Fruit fly (Drosophila melanogaster) whole organism, prepupa: ENCODE results near the gene CG43400.

ENCODE experiments used
- Blimp-1 ChIP-seq: fragments of 200-800 bp; sonication (Bioruptor generic); optimal IDR thresholded peaks from 3 replicates; lab custom pipeline; 2017; ENCODE audit warnings: missing biosample characterization, missing genetic modification characterization, mild to moderate bottlenecking, moderate library complexity, missing genetic modification reagents
- CG10631 ChIP-seq: fragments of 200-800 bp; sonication (Bioruptor generic); optimal IDR thresholded peaks from 2 replicates; lab custom pipeline; 2016; ENCODE audit warnings: missing biosample characterization, missing genetic modification characterization
- CG10669 ChIP-seq: fragments of 200-800 bp; sonication (Bioruptor generic); optimal IDR thresholded peaks from 3 replicates; lab custom pipeline; 2018; ENCODE audit warnings: missing biosample characterization, mild to moderate bottlenecking, missing genetic modification characterization, moderate library complexity
- CG11294 ChIP-seq: fragments of 200-800 bp; sonication (Bioruptor generic); IDR thresholded peaks from 2 replicates; pipeline ENCODE4 v1.3.6; 2022; ENCODE audit warnings: missing biosample characterization, missing genetic modification characterization
- CG11762 ChIP-seq: fragments of 200-800 bp; sonication (Bioruptor generic); optimal IDR thresholded peaks from 3 replicates; lab custom pipeline; 2016; ENCODE audit warnings: missing biosample characterization, missing genetic modification characterization; ENCODE audit not compliant: insufficient read depth
- CG11902 ChIP-seq: fragments of 200-800 bp; sonication (Bioruptor generic); optimal IDR thresholded peaks from 3 replicates; lab custom pipeline; 2016; ENCODE audit warnings: missing biosample characterization, missing genetic modification characterization
- CG16779 ChIP-seq: fragments of 200-800 bp; sonication (Bioruptor generic); optimal IDR thresholded peaks from 3 replicates; lab custom pipeline; 2017; ENCODE audit warnings: missing biosample characterization, mild to moderate bottlenecking, missing genetic modification characterization
- CG31627 ChIP-seq: fragments of 200-800 bp; sonication (Bioruptor generic); optimal IDR thresholded peaks from 3 replicates; lab custom pipeline; 2016; ENCODE audit warnings: missing biosample characterization, missing genetic modification characterization
- CG32006 ChIP-seq: fragments of 200-800 bp; sonication (Bioruptor generic); optimal IDR thresholded peaks from 3 replicates; lab custom pipeline; 2017; ENCODE audit warnings: missing biosample characterization, mild to moderate bottlenecking, missing genetic modification characterization
- CG34406 ChIP-seq: fragments of 200-800 bp; sonication (Bioruptor generic); optimal IDR thresholded peaks from 3 replicates; lab custom pipeline; 2016; ENCODE audit warnings: missing biosample characterization, missing genetic modification characterization
- CG3919 ChIP-seq: fragments of 200-800 bp; sonication (Bioruptor generic); optimal IDR thresholded peaks from 3 replicates; lab custom pipeline; 2016; ENCODE audit warnings: missing biosample characterization, missing genetic modification characterization
- CG6163 ChIP-seq: fragments of 200-800 bp; sonication (Bioruptor generic); IDR thresholded peaks from 3 replicates; pipeline ENCODE4 v1.3.6; 2022; ENCODE audit warnings: missing biosample characterization, missing genetic modification characterization
- CG6276 ChIP-seq: fragments of 200-800 bp; sonication (Bioruptor generic); optimal IDR thresholded peaks from 2 replicates; lab custom pipeline; 2017; ENCODE audit warnings: missing biosample characterization, mild to moderate bottlenecking, missing genetic modification characterization
- CG6792 ChIP-seq: fragments of 200-800 bp; sonication (Bioruptor generic); optimal IDR thresholded peaks from 3 replicates; lab custom pipeline; 2016; ENCODE audit warnings: missing biosample characterization, missing genetic modification characterization
- CG6808 ChIP-seq: fragments of 200-800 bp; sonication (Bioruptor generic); optimal IDR thresholded peaks from 3 replicates; lab custom pipeline; 2017; ENCODE audit warnings: missing biosample characterization, missing genetic modification characterization, mild to moderate bottlenecking, moderate library complexity, missing genetic modification reagents
- CG6854 ChIP-seq: fragments of 200-800 bp; sonication (Bioruptor generic); optimal IDR thresholded peaks from 2 replicates; lab custom pipeline; 2017; ENCODE audit warnings: missing biosample characterization, mild to moderate bottlenecking, missing genetic modification characterization
- CG7368 ChIP-seq: fragments of 200-800 bp; sonication (Bioruptor generic); optimal IDR thresholded peaks from 3 replicates; lab custom pipeline; 2016; ENCODE audit warnings: missing biosample characterization, missing genetic modification characterization
- CG8119 ChIP-seq: fragments of 200-800 bp; sonication (Bioruptor generic); IDR thresholded peaks from 3 replicates; pipeline ENCODE4 v1.3.6; 2022; ENCODE audit warnings: missing biosample characterization, missing genetic modification characterization
- CG8319 ChIP-seq: fragments of 200-800 bp; sonication (Bioruptor generic); optimal IDR thresholded peaks from 3 replicates; lab custom pipeline; 2016; ENCODE audit warnings: missing biosample characterization, missing genetic modification characterization
- CG8632 ChIP-seq: fragments of 200-800 bp; sonication (Bioruptor generic); optimal IDR thresholded peaks from 3 replicates; lab custom pipeline; 2016; ENCODE audit warnings: missing biosample characterization, missing genetic modification characterization
- CG9139 ChIP-seq: fragments of 200-800 bp; sonication (Bioruptor generic); optimal IDR thresholded peaks from 3 replicates; lab custom pipeline; 2017; ENCODE audit warnings: missing biosample characterization, mild to moderate bottlenecking, missing genetic modification characterization
- Eip75B ChIP-seq: fragments of 200-800 bp; sonication (Bioruptor generic); optimal IDR thresholded peaks from 3 replicates; lab custom pipeline; 2016; ENCODE audit warnings: missing biosample characterization, missing genetic modification characterization
- Eip78C ChIP-seq: fragments of 200-800 bp; sonication (Bioruptor generic); peaks from one replicate; lab custom pipeline; 2016; ENCODE audit warnings: missing biosample characterization, missing genetic modification characterization
- Eip93F ChIP-seq: fragments of 200-800 bp; sonication (Bioruptor generic); optimal IDR thresholded peaks from 2 replicates; lab custom pipeline; 2016; ENCODE audit warnings: missing biosample characterization, mild to moderate bottlenecking, missing genetic modification characterization
- Ets96B ChIP-seq: fragments of 200-800 bp; optimal IDR thresholded peaks from 2 replicates; lab custom pipeline; 2019; ENCODE audit warnings: missing biosample characterization, mild to moderate bottlenecking, missing genetic modification characterization, moderate library complexity
- Gug ChIP-seq: fragments of 200-800 bp; sonication (Bioruptor generic); IDR thresholded peaks from 2 replicates; pipeline ENCODE4 v1.3.6; 2022; ENCODE audit warnings: missing biosample characterization, missing genetic modification characterization
- Hr38 ChIP-seq: sonication (Bioruptor generic); optimal IDR thresholded peaks from 2 replicates; lab custom pipeline; 2016; ENCODE audit warnings: missing biosample characterization, missing genetic modification characterization
- Hr39 ChIP-seq: fragments of 200-800 bp; sonication (Bioruptor generic); optimal IDR thresholded peaks from 2 replicates; lab custom pipeline; 2016; ENCODE audit warnings: missing biosample characterization, missing genetic modification characterization
- Hr4 ChIP-seq: fragments of 200-800 bp; sonication (Bioruptor generic); optimal IDR thresholded peaks from 3 replicates; lab custom pipeline; 2016; ENCODE audit warnings: missing biosample characterization, missing genetic modification characterization
- Lpt ChIP-seq: fragments of 200-800 bp; sonication (Bioruptor generic); optimal IDR thresholded peaks from 3 replicates; lab custom pipeline; 2016; ENCODE audit warnings: missing biosample characterization, missing genetic modification characterization
- Smox ChIP-seq: fragments of 200-800 bp; sonication (Bioruptor generic); optimal IDR thresholded peaks from 3 replicates; lab custom pipeline; 2016; ENCODE audit warnings: missing biosample characterization, missing genetic modification characterization
- Sox102F ChIP-seq: fragments of 200-800 bp; sonication (Bioruptor generic); optimal IDR thresholded peaks from 2 replicates; lab custom pipeline; 2016; ENCODE audit warnings: missing biosample characterization, mild to moderate bottlenecking, missing genetic modification characterization
- Sox14 ChIP-seq: fragments of 200-800 bp; sonication (Bioruptor generic); optimal IDR thresholded peaks from 3 replicates; lab custom pipeline; 2016; ENCODE audit warnings: missing biosample characterization, missing genetic modification characterization
- achi ChIP-seq: fragments of 200-800 bp; sonication (Bioruptor generic); optimal IDR thresholded peaks from 3 replicates; lab custom pipeline; 2016; ENCODE audit warnings: missing biosample characterization, missing genetic modification characterization
- acj6 ChIP-seq: fragments of 200-800 bp; sonication (Bioruptor generic); optimal IDR thresholded peaks from 3 replicates; lab custom pipeline; 2016; ENCODE audit warnings: missing biosample characterization, missing genetic modification characterization
- dac ChIP-seq: fragments of 200-800 bp; sonication (Bioruptor generic); optimal IDR thresholded peaks from 2 replicates; lab custom pipeline; 2017; ENCODE audit warnings: missing biosample characterization, mild to moderate bottlenecking, missing genetic modification characterization
- dsx ChIP-seq: fragments of 200-800 bp; optimal IDR thresholded peaks from 3 replicates; lab custom pipeline; 2019; ENCODE audit warnings: missing biosample characterization, mild to moderate bottlenecking, missing genetic modification characterization, moderate library complexity; ENCODE audit not compliant: poor library complexity, severe bottlenecking
- fkh ChIP-seq: fragments of 200-800 bp; sonication (Bioruptor generic); optimal IDR thresholded peaks from 3 replicates; lab custom pipeline; 2017; ENCODE audit warnings: missing biosample characterization, mild to moderate bottlenecking, missing genetic modification characterization, moderate library complexity
- lz ChIP-seq: fragments of 200-800 bp; sonication (Bioruptor generic); optimal IDR thresholded peaks from 3 replicates; lab custom pipeline; 2016; ENCODE audit warnings: missing biosample characterization, missing genetic modification characterization
- net ChIP-seq: fragments of 200-800 bp; sonication (Bioruptor generic); optimal IDR thresholded peaks from 3 replicates; lab custom pipeline; 2016; ENCODE audit warnings: missing biosample characterization, missing genetic modification characterization
- pdm3 ChIP-seq: fragments of 200-800 bp; sonication (Bioruptor generic); optimal IDR thresholded peaks from 3 replicates; lab custom pipeline; 2016; ENCODE audit warnings: missing biosample characterization, missing genetic modification characterization
- salr ChIP-seq, 2 experiments: fragments of 200-800 bp; sonication (Bioruptor generic); optimal IDR thresholded peaks; 3 replicates each; lab custom pipeline; 2016 to 2018; ENCODE audit warnings: missing biosample characterization in 2 of 2, missing genetic modification characterization in 2 of 2, mild to moderate bottlenecking in 1 of 2
- spab ChIP-seq: fragments of 200-800 bp; sonication (Bioruptor generic); optimal IDR thresholded peaks from 2 replicates; lab custom pipeline; 2017; ENCODE audit warnings: missing biosample characterization, mild to moderate bottlenecking, missing genetic modification characterization, missing genetic modification reagents
- ss ChIP-seq, 2 experiments: fragments of 200-800 bp; sonication (Bioruptor generic); optimal IDR thresholded peaks; 2 replicates in 1 of 2; 3 replicates in 1 of 2; lab custom pipeline; 2017 to 2018; ENCODE audit warnings: mild to moderate bottlenecking in 2 of 2, missing biosample characterization in 2 of 2, missing genetic modification characterization in 2 of 2, moderate library complexity in 1 of 2
- svp ChIP-seq: fragments of 200-800 bp; sonication (Bioruptor generic); peaks from one replicate; lab custom pipeline; 2016; ENCODE audit warnings: missing biosample characterization, missing genetic modification characterization
- topi ChIP-seq: fragments of 200-800 bp; sonication (Bioruptor generic); optimal IDR thresholded peaks from 3 replicates; lab custom pipeline; 2016; ENCODE audit warnings: missing biosample characterization, missing genetic modification characterization
- vri ChIP-seq: fragments of 200-800 bp; sonication (Bioruptor generic); optimal IDR thresholded peaks from 3 replicates; lab custom pipeline; 2016; ENCODE audit warnings: missing biosample characterization, mild to moderate bottlenecking, missing genetic modification characterization

CG43400 gene

DNA sequence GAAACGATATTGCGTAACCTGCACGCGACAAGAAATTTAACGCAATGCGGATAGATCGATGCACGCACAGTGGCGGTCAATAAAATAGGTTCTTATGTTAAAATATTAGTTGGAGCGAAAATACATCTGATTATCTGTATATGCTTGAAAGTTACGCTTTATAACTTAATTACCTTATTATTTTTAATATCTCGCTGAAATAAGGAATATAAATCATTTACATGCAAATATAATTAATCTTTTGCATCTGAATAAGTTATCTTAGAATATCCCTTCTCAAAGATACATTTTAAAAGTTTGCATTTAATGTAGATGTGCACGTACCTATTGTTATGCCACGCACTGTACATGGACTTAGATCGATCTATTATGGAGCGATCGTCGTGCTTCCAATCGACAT lies 18.9 kb upstream of the CG43400 start (continued):
- TF ChIP-seq Eip93F (GFP tag; lab: Kevin White, UChicago) (no peak), Ets96B (tag; lab: Kevin White, UChicago) (peak; percentile 76), Smox (GFP tag; lab: Kevin White, UChicago) (peak; percentile 33), Sox102F (GFP tag; lab: Kevin White, UChicago) (no peak), CG8319 (GFP tag; lab: Kevin White, UChicago) (no peak), achi (GFP tag; lab: Kevin White, UChicago) (peak; percentile 72), dac (no peak), CG6276 (GFP tag; lab: Kevin White, UChicago) (peak; percentile 64), CG10669 (GFP tag; lab: Kevin White, UChicago) (peak; percentile 61), acj6 (GFP tag; lab: Kevin White, UChicago) (peak; percentile 62), Hr39 (GFP tag; lab: Kevin White, UChicago) (peak; percentile 38), CG16779 (tag; lab: Kevin White, UChicago) (peak; percentile 51), lz (GFP tag; lab: Kevin White, UChicago) (peak; percentile 40), CG11294 (GFP tag; lab: Robert Waterston, UW) (no peak), ss (GFP tag; optimal IDR thresholded peaks at IDR 0.05; lab: Kevin White, UChicago) (peak; percentile 54 to 57), topi (peak; percentile 36), CG3919 (GFP tag; lab: Kevin White, UChicago) (peak; percentile 66), Hr4 (GFP tag; lab: Kevin White, UChicago) (peak; percentile 66), dsx (peak; percentile 65), Blimp-1 (GFP tag; lab: Kevin White, UChicago) (no peak), Sox14 (peak; percentile 53), CG11902 (GFP tag; lab: Kevin White, UChicago) (peak; percentile 1), CG6792 (GFP tag; lab: Kevin White, UChicago) (peak; percentile 35), Hr38 (GFP tag; lab: Kevin White, UChicago) (no peak), CG6854 (GFP tag; lab: Kevin White, UChicago) (no peak), pdm3 (GFP tag; lab: Kevin White, UChicago) (peak; percentile 59), Gug (GFP tag; lab: Robert Waterston, UW) (peak; percentile 26; the same call in 1 of the 2 replicates), CG34406 (GFP tag; lab: Kevin White, UChicago) (peak; percentile 53), CG6808 (GFP tag; lab: Kevin White, UChicago) (peak; percentile 74), vri (GFP tag; lab: Kevin White, UChicago) (peak; percentile 24), spab (GFP tag; lab: Kevin White, UChicago) (peak; percentile 51)

dm6 chr2L:8473448-8473847 lies 17.1 kb upstream of the CG43400 start:
- peak; percentile 67 for TF ChIP-seq Ets96B (tag; lab: Kevin White, UChicago)
- peak; percentile 77 for TF ChIP-seq lz (GFP tag; lab: Kevin White, UChicago)
- peak; percentile 63 for TF ChIP-seq CG10631 (GFP tag; lab: Kevin White, UChicago)
- peak; percentile 78 for TF ChIP-seq Sox102F (GFP tag; lab: Kevin White, UChicago)
- TF ChIP-seq Hr39 (GFP tag; lab: Kevin White, UChicago): peak; percentile 70
- TF ChIP-seq svp (GFP tag; lab: Kevin White, UChicago): peak; percentile 94
- peak; percentile 84 for TF ChIP-seq CG10669 (GFP tag; lab: Kevin White, UChicago)
- peak; percentile 69 for TF ChIP-seq CG7368 (GFP tag; lab: Kevin White, UChicago)
- peak; percentile 50 for TF ChIP-seq CG11762 (GFP tag; lab: Kevin White, UChicago)
- TF ChIP-seq CG9139: peak; percentile 27
- TF ChIP-seq net (GFP tag; lab: Kevin White, UChicago): peak; percentile 79
- TF ChIP-seq CG8632 (GFP tag; lab: Kevin White, UChicago): peak; percentile 68
- peak; percentile 73 for TF ChIP-seq Eip75B (GFP tag; lab: Kevin White, UChicago)
- TF ChIP-seq acj6 (GFP tag; lab: Kevin White, UChicago): peak; percentile 59
- no peak for TF ChIP-seq dac
- TF ChIP-seq Gug (GFP tag; lab: Robert Waterston, UW): peak; percentile 40; the same call in 1 of the 2 replicates
- peak; percentile 58 for TF ChIP-seq CG32006 (GFP tag; lab: Kevin White, UChicago)
- TF ChIP-seq Hr38 (GFP tag; lab: Kevin White, UChicago): no peak
- TF ChIP-seq CG34406 (GFP tag; lab: Kevin White, UChicago): peak; percentile 71
- no peak for TF ChIP-seq fkh (GFP tag; lab: Kevin White, UChicago)
- TF ChIP-seq CG6792 (GFP tag; lab: Kevin White, UChicago): peak; percentile 74
- peak; percentile 84 for TF ChIP-seq CG6808 (GFP tag; lab: Kevin White, UChicago)
- peak; percentile 68 for TF ChIP-seq achi (GFP tag; lab: Kevin White, UChicago)
- TF ChIP-seq CG8119 (GFP tag; lab: Robert Waterston, UW): peak; percentile 71; the same call in 2 of the 3 replicates
- peak; percentile 36 for TF ChIP-seq Lpt (GFP tag; lab: Kevin White, UChicago)
- peak; percentile 72 for TF ChIP-seq CG8319 (GFP tag; lab: Kevin White, UChicago)
- peak; percentile 41 to 44 for TF ChIP-seq salr (GFP tag; optimal IDR thresholded peaks at IDR 0.05; lab: Kevin White, UChicago)
- TF ChIP-seq CG6163 (GFP tag; lab: Robert Waterston, UW): peak; percentile 75; the same call in 2 of the 3 replicates
- peak; percentile 77 for TF ChIP-seq CG3919 (GFP tag; lab: Kevin White, UChicago)
- TF ChIP-seq Eip78C (GFP tag; lab: Kevin White, UChicago): peak; percentile 94
- peak; percentile 73 for TF ChIP-seq CG31627 (GFP tag; lab: Kevin White, UChicago)
